Worm (Caenorhabditis elegans) whole organism, late embryonic: ENCODE measurements around the gene Y82E9BL.6.

Experiments
- C08G9.2 ChIP-seq: sonication (generic microtip); optimal IDR thresholded peaks from 2 replicates; lab custom pipeline; 2016; ENCODE audit warnings: mild to moderate bottlenecking, missing genetic modification characterization, moderate library complexity, missing compliant biosample characterization
- K02D7.2 ChIP-seq: sonication (generic microtip); optimal IDR thresholded peaks from 2 replicates; lab custom pipeline; 2017; ENCODE audit warnings: mild to moderate bottlenecking, missing genetic modification characterization, missing compliant biosample characterization
- K09A11.1 ChIP-seq: sonication (generic microtip); optimal IDR thresholded peaks from 2 replicates; lab custom pipeline; 2017; ENCODE audit warnings: antibody characterized with exemption, mild to moderate bottlenecking, missing genetic modification characterization, missing compliant biosample characterization; ENCODE audit not compliant: insufficient read depth
- Y22D7AL.16 ChIP-seq: sonication (generic microtip); optimal IDR thresholded peaks from 2 replicates; lab custom pipeline; 2016; ENCODE audit warnings: missing genetic modification characterization, missing compliant biosample characterization
- ahr-1 ChIP-seq: sonication (generic microtip); optimal IDR thresholded peaks from 2 replicates; lab custom pipeline; 2016; ENCODE audit warnings: missing genetic modification characterization, missing compliant biosample characterization
- ama-1 ChIP-seq: fragments of 150-350 bp; optimal IDR thresholded peaks from 2 replicates; lab custom pipeline; 2014
- ceh-14 ChIP-seq: sonication (generic microtip); optimal IDR thresholded peaks from 2 replicates; lab custom pipeline; 2016; ENCODE audit warnings: missing genotype, missing genetic modification characterization, missing compliant biosample characterization
- ceh-19 ChIP-seq: fragments of 200-800 bp; sonication (Bioruptor generic); optimal IDR thresholded peaks from 2 replicates; lab custom pipeline; 2018; ENCODE audit warnings: mild to moderate bottlenecking, missing genetic modification characterization, missing compliant biosample characterization
- ceh-2 ChIP-seq: sonication (generic microtip); optimal IDR thresholded peaks from 2 replicates; lab custom pipeline; 2016; ENCODE audit warnings: missing genotype, missing genetic modification characterization, missing compliant biosample characterization
- ceh-22 ChIP-seq: sonication (generic microtip); optimal IDR thresholded peaks from 2 replicates; lab custom pipeline; 2017; ENCODE audit warnings: missing biosample characterization, missing genetic modification characterization
- ceh-24 ChIP-seq: sonication (generic microtip); optimal IDR thresholded peaks from 2 replicates; lab custom pipeline; 2016; ENCODE audit warnings: mild to moderate bottlenecking, missing genetic modification characterization, missing compliant biosample characterization
- ceh-30 ChIP-seq: fragments of 150-350 bp; optimal IDR thresholded peaks from 2 replicates; lab custom pipeline; 2014; ENCODE audit warnings: missing biosample characterization, missing genetic modification characterization
- ceh-31 ChIP-seq: sonication (generic microtip); optimal IDR thresholded peaks from 2 replicates; lab custom pipeline; 2016; ENCODE audit warnings: missing genetic modification characterization, missing compliant biosample characterization
- ceh-34 ChIP-seq: sonication (generic microtip); optimal IDR thresholded peaks from 2 replicates; lab custom pipeline; 2016; ENCODE audit warnings: mild to moderate bottlenecking, missing genetic modification characterization, missing compliant biosample characterization
- ceh-9 ChIP-seq: sonication (generic microtip); optimal IDR thresholded peaks from 2 replicates; lab custom pipeline; 2016; ENCODE audit warnings: mild to moderate bottlenecking, missing genetic modification characterization, inconsistent platforms, missing compliant biosample characterization
- dve-1 ChIP-seq: sonication (generic microtip); optimal IDR thresholded peaks from 2 replicates; lab custom pipeline; 2017; ENCODE audit warnings: antibody characterized with exemption, mild to moderate bottlenecking, missing genetic modification characterization, missing compliant biosample characterization
- elt-2 ChIP-seq: sonication (generic microtip); optimal IDR thresholded peaks from 2 replicates; lab custom pipeline; 2016; ENCODE audit warnings: missing genetic modification reagents, missing genetic modification characterization, missing compliant biosample characterization
- elt-4 ChIP-seq: sonication (generic microtip); optimal IDR thresholded peaks from 2 replicates; lab custom pipeline; 2016; ENCODE audit warnings: missing genetic modification characterization, missing compliant biosample characterization
- ets-4 ChIP-seq: sonication (generic microtip); optimal IDR thresholded peaks from 2 replicates; lab custom pipeline; 2016; ENCODE audit warnings: missing genetic modification characterization, missing compliant biosample characterization
- eyg-1 ChIP-seq: sonication (generic microtip); optimal IDR thresholded peaks from 2 replicates; lab custom pipeline; 2016; ENCODE audit warnings: missing genotype, missing genetic modification characterization, missing compliant biosample characterization
- fax-1 ChIP-seq: sonication (generic microtip); optimal IDR thresholded peaks from 2 replicates; lab custom pipeline; 2016; ENCODE audit warnings: missing genotype, missing genetic modification characterization, missing compliant biosample characterization
- fkh-10 ChIP-seq: fragments of 150-350 bp; optimal IDR thresholded peaks from 2 replicates; lab custom pipeline; 2014; ENCODE audit warnings: missing biosample characterization, missing genetic modification reagents, missing genetic modification characterization
- fkh-6 ChIP-seq: sonication (generic microtip); optimal IDR thresholded peaks from 2 replicates; lab custom pipeline; 2016; ENCODE audit warnings: missing genetic modification characterization, missing compliant biosample characterization
- hlh-15 ChIP-seq: sonication (generic microtip); optimal IDR thresholded peaks from 2 replicates; lab custom pipeline; 2016; ENCODE audit warnings: missing genetic modification characterization, missing compliant biosample characterization
- hlh-6 ChIP-seq: sonication (generic microtip); optimal IDR thresholded peaks from 2 replicates; lab custom pipeline; 2016; ENCODE audit warnings: missing genotype, missing genetic modification characterization, missing compliant biosample characterization
- hlh-8 ChIP-seq: sonication (generic microtip); optimal IDR thresholded peaks from 2 replicates; lab custom pipeline; 2016; ENCODE audit warnings: missing genotype, missing genetic modification characterization, missing compliant biosample characterization
- lin-11 ChIP-seq: fragments of 200-800 bp; sonication (Bioruptor generic); optimal IDR thresholded peaks from 2 replicates; lab custom pipeline; 2018; ENCODE audit warnings: mild to moderate bottlenecking, missing genetic modification characterization, missing compliant biosample characterization
- madf-2 ChIP-seq: sonication (generic microtip); optimal IDR thresholded peaks from 2 replicates; lab custom pipeline; 2017; ENCODE audit warnings: missing genetic modification characterization, missing compliant biosample characterization
- mec-3 ChIP-seq: sonication (generic microtip); optimal IDR thresholded peaks from 2 replicates; lab custom pipeline; 2016; ENCODE audit warnings: borderline replicate concordance, missing genetic modification characterization, missing compliant biosample characterization
- nfya-1 ChIP-seq: sonication (generic microtip); optimal IDR thresholded peaks from 2 replicates; lab custom pipeline; 2017; ENCODE audit warnings: missing genetic modification characterization, mild to moderate bottlenecking, missing compliant biosample characterization, antibody characterized with exemption, moderate library complexity
- npax-4 ChIP-seq: sonication (generic microtip); optimal IDR thresholded peaks from 2 replicates; lab custom pipeline; 2016; ENCODE audit warnings: missing genetic modification characterization, missing compliant biosample characterization
- odd-2 ChIP-seq: sonication (generic microtip); optimal IDR thresholded peaks from 2 replicates; lab custom pipeline; 2017; ENCODE audit warnings: antibody characterized with exemption, mild to moderate bottlenecking, missing genetic modification characterization, missing compliant biosample characterization
- pha-2 ChIP-seq: sonication (generic microtip); optimal IDR thresholded peaks from 2 replicates; lab custom pipeline; 2017; ENCODE audit warnings: mild to moderate bottlenecking, missing genetic modification characterization, missing compliant biosample characterization
- pha-4 ChIP-seq: fragments of 150-350 bp; optimal IDR thresholded peaks from 2 replicates; lab custom pipeline; 2018; ENCODE audit warnings: missing biosample characterization, missing genetic modification reagents, missing genetic modification characterization
- pros-1 ChIP-seq: fragments of 150-350 bp; optimal IDR thresholded peaks from 2 replicates; lab custom pipeline; 2014; ENCODE audit warnings: missing biosample characterization, missing genetic modification reagents, missing genetic modification characterization
- ref-2 ChIP-seq: sonication (generic microtip); optimal IDR thresholded peaks from 2 replicates; lab custom pipeline; 2016; ENCODE audit warnings: missing genetic modification characterization, missing compliant biosample characterization
- syd-9 ChIP-seq: sonication (generic microtip); optimal IDR thresholded peaks from 2 replicates; lab custom pipeline; 2016; ENCODE audit warnings: mild to moderate bottlenecking, missing genetic modification characterization, moderate library complexity, missing compliant biosample characterization
- tbx-2 ChIP-seq: sonication (generic microtip); optimal IDR thresholded peaks from 2 replicates; lab custom pipeline; 2016; ENCODE audit warnings: missing genetic modification characterization, missing compliant biosample characterization
- tbx-7 ChIP-seq: sonication (generic microtip); optimal IDR thresholded peaks from 2 replicates; lab custom pipeline; 2016; ENCODE audit warnings: missing genotype, missing genetic modification characterization, missing compliant biosample characterization
- unc-3 ChIP-seq, 2 experiments: fragments of 200-800 bp in 1 of 2; sonication (Bioruptor generic) in 1 of 2; sonication (generic microtip) in 1 of 2; conservative IDR thresholded peaks in 1 of 2; optimal IDR thresholded peaks in 1 of 2; 2 replicates each; pipeline versions ENCODE4 v1.3.6 to Lab custom; 2016 to 2022; ENCODE audit warnings: missing compliant biosample characterization in 2 of 2, missing genetic modification characterization in 2 of 2, missing genetic modification reagents in 1 of 2
- unc-55 ChIP-seq: sonication (generic microtip); optimal IDR thresholded peaks from 2 replicates; lab custom pipeline; 2017; ENCODE audit warnings: missing biosample characterization, missing genetic modification reagents, missing genetic modification characterization
- unc-86 ChIP-seq: sonication (generic microtip); optimal IDR thresholded peaks from 2 replicates; lab custom pipeline; 2016; ENCODE audit warnings: missing genetic modification characterization, missing compliant biosample characterization
- ztf-16 ChIP-seq: sonication (generic microtip); optimal IDR thresholded peaks from 2 replicates; lab custom pipeline; 2017; ENCODE audit warnings: missing genetic modification characterization, missing compliant biosample characterization

The Y82E9BL.6 gene

DNA sequence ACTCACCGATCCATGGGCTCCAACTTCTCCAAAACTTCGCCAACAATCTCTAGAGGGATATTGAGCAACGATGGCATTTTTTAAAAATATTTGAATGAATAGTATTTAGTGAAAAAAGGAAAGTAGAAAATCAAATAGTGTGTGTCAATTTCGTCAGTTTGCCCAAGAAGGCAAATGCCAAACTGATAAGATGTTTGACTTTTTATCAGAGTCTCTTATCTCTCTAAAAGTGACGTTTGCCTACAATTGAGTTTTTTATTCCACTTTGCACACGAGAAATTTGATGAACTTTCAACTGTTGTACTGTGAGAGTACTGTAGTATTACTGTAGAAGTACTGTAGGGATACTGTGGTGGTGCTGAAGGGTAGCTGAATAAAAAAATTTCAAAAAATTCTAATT is 22.0 kb downstream of the Y82E9BL.6 start:
- peak; percentile 91 for TF ChIP-seq elt-2 (tag; lab: Kevin White, UChicago)
- no peak for TF ChIP-seq unc-3 (GFP tag; conservative IDR thresholded peaks at IDR 0.05; lab: Robert Waterston, UW)
- TF ChIP-seq unc-3 (tag; optimal IDR thresholded peaks at IDR 0.05; lab: Kevin White, UChicago), result no peak

DNA sequence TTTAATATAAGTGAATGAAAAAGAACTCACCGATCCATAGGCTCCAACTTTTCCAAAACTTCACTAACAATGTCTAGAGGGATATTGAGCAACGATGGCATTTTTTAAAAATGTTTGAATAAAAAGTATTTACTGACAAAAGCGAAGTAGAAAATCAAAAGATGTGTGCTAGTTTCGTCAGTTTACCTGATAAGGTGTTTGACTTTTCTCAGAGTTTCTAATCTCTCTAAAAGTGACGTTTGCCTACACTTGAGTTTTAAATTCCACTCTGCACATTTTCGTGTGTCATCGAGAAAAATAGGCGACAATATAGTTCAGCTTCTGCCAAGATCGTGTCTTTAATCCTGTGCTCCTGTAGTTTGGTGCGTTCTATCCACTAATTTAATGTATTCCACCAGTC is 24.0 kb downstream of the Y82E9BL.6 start, which contains the start of gene fbxa-15:
Gene fbxa-15 (minus strand): TSS at position 101 of the 400 bp plus-strand sequence.
- TF ChIP-seq tbx-7 (tag; lab: Kevin White, UChicago) (no peak), Y22D7AL.16 (tag; lab: Kevin White, UChicago) (no peak), unc-55 (GFP tag; lab: Kevin White, UChicago) (no peak), dve-1 (tag; lab: Kevin White, UChicago) (no peak), eyg-1 (tag; lab: Kevin White, UChicago) (no peak), ceh-19 (GFP tag; lab: Kevin White, UChicago) (no peak), hlh-8 (no peak), hlh-15 (tag; lab: Kevin White, UChicago) (no peak), ceh-9 (tag; lab: Kevin White, UChicago) (no peak), pha-2 (tag; lab: Kevin White, UChicago) (no peak), ref-2 (no peak), K09A11.1 (tag; lab: Kevin White, UChicago) (no peak), fkh-6 (tag; lab: Kevin White, UChicago) (no peak), lin-11 (no peak), npax-4 (tag; lab: Kevin White, UChicago) (no peak)

DNA sequence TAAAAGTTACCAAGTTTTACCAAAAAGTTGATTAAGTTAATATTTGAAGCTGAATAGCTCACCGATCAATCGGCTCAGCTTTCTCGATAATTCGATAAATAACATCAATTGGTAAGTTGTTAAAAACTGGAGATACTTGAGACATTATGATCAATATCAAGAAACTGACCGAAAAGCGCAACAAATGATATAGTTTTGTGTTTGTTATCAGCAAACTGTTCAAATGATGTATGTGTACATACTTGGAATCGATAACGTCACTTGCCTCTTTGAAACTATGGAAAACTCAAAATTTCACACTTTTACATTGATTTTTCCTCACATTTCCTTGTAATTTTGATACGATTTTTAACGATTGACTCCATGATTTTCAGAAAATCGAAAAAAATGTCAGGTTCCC is 30.6 kb downstream of the Y82E9BL.6 start, which contains the start of the genes fbxa-80 and fbxa-19:
Gene fbxa-80 (minus strand): TSS at position 173 of the 400 bp plus-strand sequence.
Gene fbxa-19 (plus strand): TSS at position 364 of the 400 bp plus-strand sequence.
- TF ChIP-seq ztf-16, result no peak
- TF ChIP-seq unc-55 (GFP tag; lab: Kevin White, UChicago), result no peak
- TF ChIP-seq C08G9.2 (tag; lab: Kevin White, UChicago), result no peak
- no peak for TF ChIP-seq ceh-24 (tag; lab: Kevin White, UChicago)
- TF ChIP-seq K02D7.2, result no peak
- no peak for TF ChIP-seq pha-2 (tag; lab: Kevin White, UChicago)

DNA sequence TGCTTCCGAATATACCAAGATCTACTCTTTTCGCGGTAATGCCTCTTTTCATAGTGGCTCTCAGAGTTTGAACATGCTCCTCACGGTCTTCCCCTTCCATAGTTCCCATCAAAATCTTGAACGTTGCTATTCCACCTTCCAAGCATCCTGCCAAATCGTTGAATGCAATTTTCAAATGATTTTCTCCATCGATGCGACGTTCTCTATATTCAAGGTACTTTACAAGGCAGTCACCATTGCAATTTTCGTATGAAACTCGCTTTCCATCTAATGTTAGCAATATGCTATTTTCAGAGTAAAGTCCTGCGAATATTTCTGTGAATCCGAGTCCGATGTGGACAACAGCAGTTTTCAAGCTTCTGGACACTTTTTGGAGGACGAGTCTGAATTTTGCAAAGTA is 31.3 kb downstream of the Y82E9BL.6 start:
- no peak for TF ChIP-seq ceh-14
- no peak for TF ChIP-seq syd-9 (tag; lab: Kevin White, UChicago)
- TF ChIP-seq fkh-10, result no peak
- TF ChIP-seq ceh-2 (tag; lab: Kevin White, UChicago), result no peak
- TF ChIP-seq ceh-34 (tag; lab: Kevin White, UChicago), result no peak
- no peak for TF ChIP-seq C08G9.2 (tag; lab: Kevin White, UChicago)
- TF ChIP-seq ceh-30 (tag; lab: Kevin White, UChicago), result no peak
- no peak for TF ChIP-seq ceh-22 (tag; lab: Kevin White, UChicago)
- no peak for TF ChIP-seq madf-2 (tag; lab: Kevin White, UChicago)
- TF ChIP-seq odd-2, result no peak
- TF ChIP-seq ceh-19 (GFP tag; lab: Kevin White, UChicago), result no peak
- TF ChIP-seq hlh-15 (tag; lab: Kevin White, UChicago), result no peak
- TF ChIP-seq unc-3 (GFP tag; conservative IDR thresholded peaks at IDR 0.05; lab: Robert Waterston, UW), result no peak
- no peak for TF ChIP-seq unc-3 (tag; optimal IDR thresholded peaks at IDR 0.05; lab: Kevin White, UChicago)

DNA sequence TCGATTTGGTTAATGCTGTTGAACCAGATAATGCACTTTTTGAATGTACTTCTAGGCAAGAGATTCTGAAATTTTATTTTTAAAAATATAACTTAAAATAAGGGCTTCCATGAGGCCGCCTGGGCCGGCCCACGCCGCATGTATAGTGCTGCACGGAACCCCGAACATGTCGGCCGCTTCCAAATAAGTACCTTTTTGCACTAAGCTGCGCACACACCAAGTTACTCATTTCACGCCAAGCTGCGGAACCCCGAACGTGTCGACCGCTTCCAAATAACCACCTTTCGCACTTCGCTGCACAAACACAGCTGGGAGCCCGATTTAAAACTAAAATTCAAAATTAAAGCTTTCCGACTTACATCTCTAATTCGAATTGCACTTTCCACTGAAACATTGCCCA is 34.2 kb downstream of the Y82E9BL.6 start:
- TF ChIP-seq ahr-1 (tag; lab: Kevin White, UChicago), result no peak
- TF ChIP-seq ets-4, result no peak
- no peak for TF ChIP-seq elt-4
- no peak for TF ChIP-seq mec-3 (tag; lab: Kevin White, UChicago)
- TF ChIP-seq lin-11, result no peak
- TF ChIP-seq ref-2, result no peak
- TF ChIP-seq ceh-31, result no peak
- no peak for TF ChIP-seq tbx-2 (tag; lab: Kevin White, UChicago)
- no peak for TF ChIP-seq odd-2
- TF ChIP-seq fax-1, result no peak
- no peak for TF ChIP-seq ztf-16
- no peak for TF ChIP-seq hlh-6 (tag; lab: Kevin White, UChicago)
- TF ChIP-seq hlh-15 (tag; lab: Kevin White, UChicago), result no peak
- no peak for TF ChIP-seq unc-86 (tag; lab: Kevin White, UChicago)
- no peak for TF ChIP-seq nfya-1 (tag; lab: Kevin White, UChicago)
- no peak for TF ChIP-seq C08G9.2 (tag; lab: Kevin White, UChicago)
- no peak for TF ChIP-seq pros-1 (tag; lab: Kevin White, UChicago)
- TF ChIP-seq ceh-24 (tag; lab: Kevin White, UChicago), result no peak
- TF ChIP-seq pha-4 (tag; lab: Kevin White, UChicago), result no peak
- no peak for TF ChIP-seq ama-1 (lab: Kevin White, UChicago)
